Worm (Caenorhabditis elegans) whole organism, young adult: ENCODE measurements around the gene pas-6.
A peak's percentile ranks its signal among the peaks of the same experiment; 100 is the strongest.

Source experiments
- B0261.1 ChIP-seq: sonication (generic microtip); optimal IDR thresholded peaks from 2 replicates; lab custom pipeline; 2016; ENCODE audit warnings: mild to moderate bottlenecking, missing genetic modification characterization, moderate library complexity, missing compliant biosample characterization
- F49E8.2 ChIP-seq: sonication (generic microtip); optimal IDR thresholded peaks from 3 replicates; lab custom pipeline; 2017; ENCODE audit warnings: missing genetic modification characterization, mild to moderate bottlenecking, missing compliant biosample characterization, antibody characterized with exemption, moderate library complexity; ENCODE audit not compliant: insufficient read depth
- Y79H2A.3 ChIP-seq: fragments of 200-800 bp; sonication (Bioruptor generic); conservative IDR thresholded peaks from 2 replicates; pipeline ENCODE4 v1.3.6; 2022; ENCODE audit warnings: missing genetic modification reagents, missing genetic modification characterization, missing compliant biosample characterization
- ZK185.1 ChIP-seq: sonication (generic microtip); optimal IDR thresholded peaks from 2 replicates; lab custom pipeline; 2016; ENCODE audit warnings: mild to moderate bottlenecking, missing genetic modification characterization, missing compliant biosample characterization; ENCODE audit not compliant: poor library complexity, severe bottlenecking
- ama-1 ChIP-seq, 3 experiments: fragments of 150-350 bp in 1 of 3; sonication (generic microtip) in 2 of 3; optimal IDR thresholded peaks; 2 replicates each; lab custom pipeline; 2014 to 2018; ENCODE audit warnings: missing biosample characterization in 2 of 3, missing genetic modification characterization in 2 of 3, missing genetic modification reagents in 2 of 3
- aptf-3 ChIP-seq: fragments of 200-800 bp; sonication (Bioruptor generic); IDR thresholded peaks from 2 replicates; pipeline ENCODE4 v1.3.6; 2022; ENCODE audit warnings: missing genetic modification characterization, missing compliant biosample characterization
- athp-1 ChIP-seq: sonication (generic microtip); optimal IDR thresholded peaks from 2 replicates; lab custom pipeline; 2017; ENCODE audit warnings: mild to moderate bottlenecking, missing genetic modification characterization, missing compliant biosample characterization
- attf-5 ChIP-seq: fragments of 200-800 bp; sonication (Bioruptor generic); optimal IDR thresholded peaks from 2 replicates; lab custom pipeline; 2018; ENCODE audit warnings: mild to moderate bottlenecking, missing genetic modification characterization, missing compliant biosample characterization
- cebp-1 ChIP-seq, 2 experiments: fragments of 200-800 bp in 1 of 2; sonication (Bioruptor generic) in 1 of 2; sonication (generic microtip) in 1 of 2; IDR thresholded peaks in 1 of 2; optimal IDR thresholded peaks in 1 of 2; 2 replicates each; pipeline versions ENCODE4 v1.3.6 to Lab custom; 2017 to 2022; ENCODE audit warnings: missing compliant biosample characterization in 2 of 2, missing genetic modification characterization in 2 of 2, mild to moderate bottlenecking in 1 of 2, missing genetic modification reagents in 1 of 2, moderate library complexity in 1 of 2
- ceh-100 ChIP-seq: fragments of 200-800 bp; sonication (Bioruptor generic); IDR thresholded peaks from 2 replicates; pipeline ENCODE4 v1.3.6; 2022; ENCODE audit warnings: missing genetic modification reagents, missing genetic modification characterization, missing compliant biosample characterization
- ceh-27 ChIP-seq: fragments of 200-800 bp; sonication (Bioruptor generic); optimal IDR thresholded peaks from 2 replicates; lab custom pipeline; 2018; ENCODE audit warnings: mild to moderate bottlenecking, missing genetic modification characterization, moderate library complexity, missing compliant biosample characterization
- gei-17 ChIP-seq: fragments of 200-800 bp; sonication (Bioruptor generic); optimal IDR thresholded peaks from 2 replicates; lab custom pipeline; 2018; ENCODE audit warnings: mild to moderate bottlenecking, missing genetic modification characterization, missing compliant biosample characterization
- hlh-12 ChIP-seq: sonication (generic microtip); optimal IDR thresholded peaks from 2 replicates; lab custom pipeline; 2016; ENCODE audit warnings: missing genetic modification characterization, missing compliant biosample characterization
- let-607 ChIP-seq, 2 experiments: fragments of 200-800 bp in 1 of 2; sonication (Bioruptor generic) in 1 of 2; sonication (generic microtip) in 1 of 2; optimal IDR thresholded peaks; 2 replicates each; lab custom pipeline; 2016 to 2018; ENCODE audit warnings: mild to moderate bottlenecking in 2 of 2, missing compliant biosample characterization in 2 of 2, missing genetic modification characterization in 2 of 2, moderate library complexity in 2 of 2, missing genotype in 1 of 2
- lin-26 ChIP-seq: fragments of 200-800 bp; sonication (Bioruptor generic); IDR thresholded peaks from 2 replicates; pipeline ENCODE4 v1.3.6; 2022; ENCODE audit warnings: missing genetic modification reagents, missing genetic modification characterization, missing compliant biosample characterization
- lin-40 ChIP-seq: sonication (generic microtip); optimal IDR thresholded peaks from 2 replicates; lab custom pipeline; 2016; ENCODE audit warnings: missing genetic modification characterization, mild to moderate bottlenecking, missing compliant biosample characterization, missing genotype, missing genetic modification reagents
- lin-54 ChIP-seq: fragments of 200-800 bp; sonication (Bioruptor generic); optimal IDR thresholded peaks from 2 replicates; lab custom pipeline; 2018; ENCODE audit warnings: mild to moderate bottlenecking, missing genetic modification characterization, missing compliant biosample characterization
- madf-10 ChIP-seq: sonication (generic microtip); optimal IDR thresholded peaks from 2 replicates; lab custom pipeline; 2016; ENCODE audit warnings: mild to moderate bottlenecking, missing genetic modification characterization, missing compliant biosample characterization
- nfyb-1 ChIP-seq: fragments of 200-800 bp; sonication (Bioruptor generic); IDR thresholded peaks from 2 replicates; pipeline ENCODE4 v1.3.6; 2022; ENCODE audit warnings: missing genetic modification reagents, missing genetic modification characterization, missing compliant biosample characterization
- nhr-80 ChIP-seq: sonication (generic microtip); optimal IDR thresholded peaks from 2 replicates; lab custom pipeline; 2016; ENCODE audit warnings: missing genetic modification characterization, missing compliant biosample characterization
- nhr-90 ChIP-seq: sonication (generic microtip); optimal IDR thresholded peaks from 2 replicates; lab custom pipeline; 2016; ENCODE audit warnings: missing genotype, mild to moderate bottlenecking, missing genetic modification characterization, missing compliant biosample characterization
- pha-4 ChIP-seq: fragments of 150-350 bp; sonication (generic microtip); optimal IDR thresholded peaks from 2 replicates; lab custom pipeline; 2014; ENCODE audit warnings: missing biosample characterization, missing genetic modification reagents, missing genetic modification characterization
- rcor-1 ChIP-seq: fragments of 200-800 bp; sonication (Bioruptor generic); IDR thresholded peaks from 2 replicates; pipeline ENCODE4 v1.3.6; 2022; ENCODE audit warnings: missing genetic modification reagents, missing genetic modification characterization, missing compliant biosample characterization
- rec-8 ChIP-seq, 2 experiments: sonication (generic microtip); optimal IDR thresholded peaks; 2 replicates each; lab custom pipeline; 2016; ENCODE audit warnings: mild to moderate bottlenecking in 2 of 2, missing genetic modification characterization in 2 of 2, missing genetic modification reagents in 2 of 2, missing genotype in 2 of 2, missing biosample characterization in 1 of 2, missing compliant biosample characterization in 1 of 2, moderate library complexity in 1 of 2
- repo-1 ChIP-seq: sonication (generic microtip); optimal IDR thresholded peaks from 2 replicates; lab custom pipeline; 2017; ENCODE audit warnings: mild to moderate bottlenecking, missing genetic modification characterization, missing compliant biosample characterization
- rpc-1 ChIP-seq, 2 experiments: fragments of 150-350 bp in 1 of 2; sonication (generic microtip) in 1 of 2; optimal IDR thresholded peaks; 2 replicates each; lab custom pipeline; 2014 to 2018; ENCODE audit warnings: missing biosample characterization in 1 of 2, missing genetic modification characterization in 1 of 2, missing genetic modification reagents in 1 of 2, missing genotype in 1 of 2
- sdz-38 ChIP-seq: sonication (generic microtip); optimal IDR thresholded peaks from 2 replicates; lab custom pipeline; 2016; ENCODE audit warnings: missing genotype, missing genetic modification characterization, missing compliant biosample characterization
- snpc-4 ChIP-seq, 5 experiments: fragments of 150-350 bp in 1 of 5; sonication (generic microtip) in 4 of 5; optimal IDR thresholded peaks; 2 replicates each; lab custom pipeline; 2014 to 2018; ENCODE audit warnings: missing genetic modification characterization in 5 of 5, missing biosample characterization in 3 of 5, antibody characterized with exemption in 2 of 5, mild to moderate bottlenecking in 2 of 5, missing compliant biosample characterization in 2 of 5, missing genotype in 2 of 5, moderate library complexity in 2 of 5, missing genetic modification reagents in 1 of 5
- tbp1 ChIP-seq: fragments of 200-800 bp; sonication (Bioruptor generic); optimal IDR thresholded peaks from 2 replicates; lab custom pipeline; 2018; ENCODE audit warnings: mild to moderate bottlenecking, missing genetic modification characterization, missing compliant biosample characterization
- unc-62 ChIP-seq: fragments of 150-350 bp; optimal IDR thresholded peaks from 2 replicates; lab custom pipeline; 2014; ENCODE audit warnings: missing biosample characterization, missing genetic modification reagents, missing genetic modification characterization
- ztf-18 ChIP-seq: sonication (generic microtip); optimal IDR thresholded peaks from 2 replicates; lab custom pipeline; 2016; ENCODE audit warnings: missing genotype, mild to moderate bottlenecking, missing genetic modification characterization, missing compliant biosample characterization
- ztf-25 ChIP-seq: fragments of 200-800 bp; sonication (Bioruptor generic); IDR thresholded peaks from 2 replicates; pipeline ENCODE4 v1.3.6; 2022; ENCODE audit warnings: missing genetic modification reagents, missing genetic modification characterization, missing compliant biosample characterization

The pas-6 gene

ce11 chrV:5580517-5580916 lies 3.6 kb downstream of the pas-6 start (continued):
- TF ChIP-seq cebp-1 (GFP tag; IDR thresholded peaks at IDR 0.05; lab: Robert Waterston, UW) = peak; percentile 88
- peak; percentile 97 for TF ChIP-seq cebp-1 (tag; optimal IDR thresholded peaks at IDR 0.05; lab: Kevin White, UChicago)
- no peak for TF ChIP-seq ceh-100

DNA sequence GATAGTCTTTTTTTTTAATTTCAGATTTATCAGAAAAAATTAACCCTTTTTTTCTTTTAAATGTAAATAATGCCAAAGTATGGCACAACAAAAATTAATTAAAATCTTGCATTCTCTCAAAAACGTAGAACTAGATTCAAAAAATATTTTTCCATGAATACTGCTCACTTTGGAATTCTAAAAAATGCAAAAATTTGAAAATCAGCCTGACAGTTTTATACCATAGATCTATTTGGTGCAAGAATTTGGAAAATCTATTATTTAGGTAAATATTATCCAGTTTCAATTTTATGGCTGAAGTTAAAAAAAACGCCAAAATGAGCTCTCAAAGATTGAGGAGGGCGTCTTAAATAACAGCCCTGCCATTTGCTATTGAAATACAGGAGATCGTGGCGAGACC lies 4.5 kb downstream of the pas-6 start:
- TF ChIP-seq madf-10 (no peak), ztf-25 (GFP tag; lab: Robert Waterston, UW) (no peak), unc-62 (GFP tag; lab: Kevin White, UChicago) (no peak), rec-8 (tag; optimal IDR thresholded peaks at IDR 0.05; lab: Kevin White, UChicago) (no peak), aptf-3 (GFP tag; lab: Robert Waterston, UW) (no peak), sdz-38 (no peak), F49E8.2 (tag; lab: Kevin White, UChicago) (no peak), rcor-1 (GFP tag; lab: Robert Waterston, UW) (no peak), ceh-27 (GFP tag; lab: Kevin White, UChicago) (no peak)

DNA sequence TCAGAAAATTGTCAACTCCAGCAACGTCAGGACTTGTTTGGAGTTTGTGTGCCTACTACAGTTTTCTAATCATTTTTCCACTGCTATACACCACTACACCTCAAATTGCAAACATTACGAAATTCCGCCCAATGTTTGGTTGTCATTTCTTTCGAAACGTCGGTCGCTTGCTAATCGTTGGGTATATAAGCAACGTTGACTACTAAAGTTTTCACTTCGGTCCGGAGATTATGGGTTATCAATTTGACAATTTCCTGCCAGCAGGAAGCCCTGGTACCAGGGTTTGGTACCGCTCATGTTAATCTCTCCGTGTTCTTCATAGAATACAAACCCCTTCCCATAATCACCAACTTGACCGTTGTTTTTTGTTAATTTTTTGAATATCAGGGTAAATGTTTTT lies 8.1 kb downstream of the pas-6 start:
- TF ChIP-seq gei-17 (peak; percentile 14), cebp-1 (GFP tag; IDR thresholded peaks at IDR 0.05; lab: Robert Waterston, UW) (peak; percentile 83), cebp-1 (tag; optimal IDR thresholded peaks at IDR 0.05; lab: Kevin White, UChicago) (peak; percentile 95), nhr-90 (peak; percentile 32), B0261.1 (peak; percentile 54), repo-1 (tag; lab: Kevin White, UChicago) (peak; percentile 63), nfyb-1 (GFP tag; lab: Robert Waterston, UW) (peak; percentile 74), Y79H2A.3 (GFP tag; lab: Robert Waterston, UW) (no peak), unc-62 (GFP tag; lab: Kevin White, UChicago) (peak; percentile 51), tbp1 (GFP tag; lab: Kevin White, UChicago) (peak; percentile 27), snpc-4 (GFP tag; optimal IDR thresholded peaks at IDR 0.05; lab: Kevin White, UChicago) (peak; percentile 78), snpc-4 (tag; optimal IDR thresholded peaks at IDR 0.05; lab: Kevin White, UChicago) (peak; percentile 92 to 99 (median 98)), lin-40 (tag; lab: Kevin White, UChicago) (peak; percentile 53), attf-5 (peak; percentile 4), ztf-18 (tag; lab: Kevin White, UChicago) (no peak), ama-1 (optimal IDR thresholded peaks at IDR 0.05; lab: Kevin White, UChicago) (no peak), ama-1 (GFP tag; optimal IDR thresholded peaks at IDR 0.05; lab: Kevin White, UChicago) (no peak), rpc-1 (optimal IDR thresholded peaks at IDR 0.05; lab: Kevin White, UChicago) (peak; percentile 61), rpc-1 (tag; optimal IDR thresholded peaks at IDR 0.05; lab: Kevin White, UChicago) (peak; percentile 42), athp-1 (tag; lab: Kevin White, UChicago) (no peak), lin-26 (GFP tag; lab: Robert Waterston, UW) (no peak), ZK185.1 (tag; lab: Kevin White, UChicago) (peak; percentile 50), hlh-12 (no peak), pha-4 (tag; lab: Kevin White, UChicago) (peak; percentile 83), nhr-80 (tag; lab: Kevin White, UChicago) (peak; percentile 66), madf-10 (peak; percentile 35), let-607 (tag; optimal IDR thresholded peaks at IDR 0.05; lab: Kevin White, UChicago) (peak; percentile 37 to 75), lin-54 (GFP tag; lab: Kevin White, UChicago) (peak; percentile 6)
